Worm (Caenorhabditis elegans): ENCODE measurements around the gene Y47D7A.13.
"Not testable (repeated sequence)": the region's sequence is repeated elsewhere in the genome, so short reads cannot be mapped to it uniquely, and the experiment has no call there.

Gene Y47D7A.13

ce11 chrV:4435411-4435981 lies at the start of gene Y47D7A.13:
Gene Y47D7A.13, minus strand, starts transcription at chrV:4435927.
- no peak for TF ChIP-seq nhr-11 (tag; optimal IDR thresholded peaks at IDR 0.05)
- no peak for TF ChIP-seq crh-2 (tag; optimal IDR thresholded peaks at IDR 0.05)
- TF ChIP-seq blmp-1 (tag; optimal IDR thresholded peaks at IDR 0.05; ENCODE audit: insufficient read depth): no peak
- no peak for TF ChIP-seq unc-55 (GFP tag; optimal IDR thresholded peaks at IDR 0.05)

- peak; percentile 85 for TF ChIP-seq nhr-129 (tag; optimal IDR thresholded peaks at IDR 0.05)
- TF ChIP-seq crh-2 (tag; optimal IDR thresholded peaks at IDR 0.05): peak; percentile 29
- TF ChIP-seq ama-1 (optimal IDR thresholded peaks at IDR 0.05): no peak
- no peak for TF ChIP-seq nhr-77 (tag; optimal IDR thresholded peaks at IDR 0.05)
- TF ChIP-seq gmeb-1 (tag; optimal IDR thresholded peaks at IDR 0.05): peak; percentile 15
- no peak for TF ChIP-seq peb-1 (tag; optimal IDR thresholded peaks at IDR 0.05)
- peak; percentile 49 for TF ChIP-seq nhr-21 (tag; optimal IDR thresholded peaks at IDR 0.05)
- TF ChIP-seq skn-1 (tag; optimal IDR thresholded peaks at IDR 0.05): peak; percentile 60
- peak; percentile 77 for TF ChIP-seq fos-1 (tag; optimal IDR thresholded peaks at IDR 0.05)
- peak; percentile 66 for TF ChIP-seq nhr-25 (tag; optimal IDR thresholded peaks at IDR 0.05)
- TF ChIP-seq C34F6.9 (tag; optimal IDR thresholded peaks at IDR 0.05): no peak
- peak; percentile 19 for TF ChIP-seq sma-3 (GFP tag; optimal IDR thresholded peaks at IDR 0.05)
- peak; percentile 35 for TF ChIP-seq sma-9 (GFP tag; optimal IDR thresholded peaks at IDR 0.05)
- TF ChIP-seq sma-9 (tag; optimal IDR thresholded peaks at IDR 0.05): no peak
- TF ChIP-seq F13H6.1 (tag; optimal IDR thresholded peaks at IDR 0.05): peak; percentile 4
- TF ChIP-seq Y55F3AM.14 (GFP tag; optimal IDR thresholded peaks at IDR 0.05): peak; percentile 29
- no peak for TF ChIP-seq nhr-12 (tag; optimal IDR thresholded peaks at IDR 0.05)
- peak; percentile 56 for TF ChIP-seq blmp-1 (tag; optimal IDR thresholded peaks at IDR 0.05; ENCODE audit: insufficient read depth)
- peak in 1 of 2 experiments; percentile 39 for TF ChIP-seq lsy-2 (tag; optimal IDR thresholded peaks at IDR 0.05)
- no peak for TF ChIP-seq ztf-4 (tag; optimal IDR thresholded peaks at IDR 0.05)
- TF ChIP-seq ceh-82 (tag; optimal IDR thresholded peaks at IDR 0.05): no peak
Observed at ce11 chrV:4483049-4483507, 47.4 kb upstream of the Y47D7A.13 start, which contains the start of gene exc-15. Gene exc-15, plus strand, starts transcription at chrV:4483459.

- TF ChIP-seq nhr-77 (tag; optimal IDR thresholded peaks at IDR 0.05) (no peak), alr-1 (tag; optimal IDR thresholded peaks at IDR 0.05) (no peak), mdl-1 (tag; optimal IDR thresholded peaks at IDR 0.05) (no peak), unc-39 (tag; optimal IDR thresholded peaks at IDR 0.05) (no peak), ceh-16 (tag; optimal IDR thresholded peaks at IDR 0.05) (no peak), mab-5 (tag; optimal IDR thresholded peaks at IDR 0.05) (no peak), ceh-82 (tag; optimal IDR thresholded peaks at IDR 0.05) (no peak)
Observed at ce11 chrV:4481823-4482222, 46.1 kb upstream of the Y47D7A.13 start.

ce11 chrV:4474543-4474942 lies 38.8 kb upstream of the Y47D7A.13 start, which contains the start of gene str-35:
Gene str-35, plus strand, starts transcription at chrV:4474843.
- TF ChIP-seq lin-11, fos-1, alr-1 (tag; optimal IDR thresholded peaks at IDR 0.05): not testable (repeated sequence)

- TF ChIP-seq nhr-11 (tag; optimal IDR thresholded peaks at IDR 0.05) (no peak), lin-39 (tag; optimal IDR thresholded peaks at IDR 0.05) (no peak)
Observed at ce11 chrV:4471065-4471464, 35.3 kb upstream of the Y47D7A.13 start, which contains the start of gene T08H10.3. Gene T08H10.3, plus strand, starts transcription at chrV:4471365.

ce11 chrV:4454634-4455033 lies 18.9 kb upstream of the Y47D7A.13 start, which contains the start of gene gnrr-5:
Gene gnrr-5, minus strand, starts transcription at chrV:4454734.
- TF ChIP-seq nhr-21 (tag; optimal IDR thresholded peaks at IDR 0.05) (no peak), nhr-23 (tag; optimal IDR thresholded peaks at IDR 0.05) (no peak), snpc-4 (tag; optimal IDR thresholded peaks at IDR 0.05) (no peak), fos-1 (tag; optimal IDR thresholded peaks at IDR 0.05) (no peak), lin-11 (tag; optimal IDR thresholded peaks at IDR 0.05) (no peak), egl-27 (tag; optimal IDR thresholded peaks at IDR 0.05) (no peak), nhr-77 (tag; optimal IDR thresholded peaks at IDR 0.05) (no peak), mdl-1 (tag; optimal IDR thresholded peaks at IDR 0.05) (no peak), ztf-11 (tag; optimal IDR thresholded peaks at IDR 0.05) (no peak)
